Fruit fly (Drosophila melanogaster) whole organism, wandering third instar larva: Measurements from ENCODE around the gene CG33543.

Experiments
- CG32264 ChIP-seq: fragments of 200-800 bp; sonication (Bioruptor generic); optimal IDR thresholded peaks from 2 replicates; lab custom pipeline; 2016; ENCODE audit warnings: missing biosample characterization, missing genetic modification characterization
- CG9705 ChIP-seq: fragments of 200-800 bp; sonication (Bioruptor generic); optimal IDR thresholded peaks from 2 replicates; lab custom pipeline; 2018; ENCODE audit warnings: missing biosample characterization, mild to moderate bottlenecking, missing genetic modification characterization
- CrebA ChIP-seq: fragments of 200-800 bp; sonication (Bioruptor generic); optimal IDR thresholded peaks from 2 replicates; lab custom pipeline; 2016; ENCODE audit warnings: missing biosample characterization, mild to moderate bottlenecking, missing genetic modification characterization, borderline replicate concordance
- Dfd ChIP-seq: fragments of >200 bp; optimal IDR thresholded peaks from 2 replicates; lab custom pipeline; 2017; ENCODE audit warnings: missing biosample characterization, missing genetic modification characterization
- HLH106 ChIP-seq: fragments of 200-800 bp; optimal IDR thresholded peaks from 3 replicates; lab custom pipeline; 2019; ENCODE audit warnings: missing biosample characterization, mild to moderate bottlenecking, missing genetic modification characterization, moderate library complexity
- Hnf4 ChIP-seq: fragments of 200-800 bp; sonication (Bioruptor generic); optimal IDR thresholded peaks from 2 replicates; lab custom pipeline; 2016; ENCODE audit warnings: missing biosample characterization, mild to moderate bottlenecking, missing genetic modification characterization
- Hr78 ChIP-seq: fragments of >200 bp; optimal IDR thresholded peaks from 2 replicates; lab custom pipeline; 2017; ENCODE audit warnings: missing biosample characterization, missing genetic modification characterization
- Hr83 ChIP-seq: fragments of 200-300 bp; sonication (Bioruptor generic); optimal IDR thresholded peaks from 2 replicates; lab custom pipeline; 2016; ENCODE audit warnings: missing biosample characterization, mild to moderate bottlenecking, missing genetic modification characterization, moderate library complexity; ENCODE audit not compliant: poor library complexity, severe bottlenecking
- Jra ChIP-seq: sonication (Bioruptor generic); optimal IDR thresholded peaks from 2 replicates; lab custom pipeline; 2016; ENCODE audit warnings: missing biosample characterization, missing genetic modification characterization
- Mio ChIP-seq: sonication (Bioruptor generic); optimal IDR thresholded peaks from 2 replicates; lab custom pipeline; 2016; ENCODE audit warnings: missing biosample characterization, missing genetic modification characterization
- N ChIP-seq: fragments of >200 bp; optimal IDR thresholded peaks from 2 replicates; lab custom pipeline; 2018; ENCODE audit warnings: missing biosample characterization, missing external identifiers, missing genetic modification characterization
- OdsH ChIP-seq: fragments of 200-800 bp; sonication (Bioruptor generic); optimal IDR thresholded peaks from 2 replicates; lab custom pipeline; 2016; ENCODE audit warnings: missing biosample characterization, mild to moderate bottlenecking, missing genetic modification characterization
- Rel ChIP-seq, 2 experiments: fragments of 200-800 bp; sonication (Bioruptor generic) in 1 of 2; optimal IDR thresholded peaks; 2 replicates in 1 of 2; 3 replicates in 1 of 2; lab custom pipeline; 2016 to 2019; ENCODE audit warnings: mild to moderate bottlenecking in 2 of 2, missing biosample characterization in 2 of 2, missing genetic modification characterization in 2 of 2, moderate library complexity in 1 of 2
- Sp1 ChIP-seq: fragments of 200-800 bp; sonication (Bioruptor generic); optimal IDR thresholded peaks from 3 replicates; lab custom pipeline; 2019; ENCODE audit warnings: missing biosample characterization, mild to moderate bottlenecking, missing genetic modification characterization, moderate library complexity
- br ChIP-seq: fragments of 200-800 bp; sonication (Bioruptor generic); optimal IDR thresholded peaks from 2 replicates; lab custom pipeline; 2016; ENCODE audit warnings: missing biosample characterization, missing genetic modification characterization
- brk ChIP-seq: fragments of 200-800 bp; sonication (Bioruptor generic); optimal IDR thresholded peaks from 2 replicates; lab custom pipeline; 2016; ENCODE audit warnings: missing biosample characterization, mild to moderate bottlenecking, missing genetic modification characterization
- dl ChIP-seq, 2 experiments: fragments of 175-275, 200-275 bp in 1 of 2; fragments of 200-275 bp in 1 of 2; sonication (Bioruptor generic); optimal IDR thresholded peaks; lab custom pipeline; 2018; ENCODE audit warnings: mild to moderate bottlenecking in 2 of 2, missing biosample characterization in 2 of 2, missing genetic modification characterization in 2 of 2, moderate library complexity in 2 of 2; ENCODE audit not compliant: partially characterized antibody in 2 of 2, insufficient read depth in 1 of 2
- dmrt93B ChIP-seq: fragments of 200-800 bp; sonication (Bioruptor generic); optimal IDR thresholded peaks from 2 replicates; lab custom pipeline; 2018; ENCODE audit warnings: missing biosample characterization, mild to moderate bottlenecking, missing genetic modification characterization
- dsf ChIP-seq: sonication (Bioruptor generic); optimal IDR thresholded peaks from 2 replicates; lab custom pipeline; 2016; ENCODE audit warnings: missing biosample characterization, missing genetic modification characterization, borderline replicate concordance
- ey ChIP-seq: fragments of 200-800 bp; sonication (Bioruptor generic); optimal IDR thresholded peaks from 2 replicates; lab custom pipeline; 2016; ENCODE audit warnings: missing biosample characterization, missing genetic modification characterization
- foxo ChIP-seq, 2 experiments: fragments of 200-800 bp; sonication (Bioruptor generic); optimal IDR thresholded peaks; 2 replicates in 1 of 2; 3 replicates in 1 of 2; lab custom pipeline; 2016 to 2017; ENCODE audit warnings: missing biosample characterization in 2 of 2, missing genetic modification characterization in 2 of 2
- fru ChIP-seq: fragments of 200-800 bp; sonication (Bioruptor generic); optimal IDR thresholded peaks from 3 replicates; lab custom pipeline; 2016; ENCODE audit warnings: missing biosample characterization, mild to moderate bottlenecking, missing genetic modification characterization
- h ChIP-seq: fragments of 200-800 bp; sonication (Bioruptor generic); optimal IDR thresholded peaks from 3 replicates; lab custom pipeline; 2016; ENCODE audit warnings: missing biosample characterization, mild to moderate bottlenecking, missing genetic modification characterization
- jim ChIP-seq: fragments of 175-275, 200-325 bp; sonication (Bioruptor generic); optimal IDR thresholded peaks from 2 replicates; lab custom pipeline; 2016; ENCODE audit warnings: missing biosample characterization, mild to moderate bottlenecking, missing genetic modification characterization
- pan ChIP-seq: fragments of >200 bp; optimal IDR thresholded peaks from 2 replicates; lab custom pipeline; 2017
- psq ChIP-seq: fragments of 200-800 bp; sonication (Bioruptor generic); optimal IDR thresholded peaks from 3 replicates; lab custom pipeline; 2017; ENCODE audit warnings: missing biosample characterization, mild to moderate bottlenecking, missing genetic modification characterization, moderate library complexity
- rgr ChIP-seq: fragments of 200-800 bp; sonication (Bioruptor generic); optimal IDR thresholded peaks from 3 replicates; lab custom pipeline; 2016; ENCODE audit warnings: missing biosample characterization, mild to moderate bottlenecking, missing genetic modification characterization
- sage ChIP-seq: fragments of 200-800 bp; sonication (Bioruptor generic); optimal IDR thresholded peaks from 2 replicates; lab custom pipeline; 2016; ENCODE audit warnings: missing biosample characterization, mild to moderate bottlenecking, missing genetic modification characterization
- sv ChIP-seq: fragments of 200-800 bp; sonication (Bioruptor generic); optimal IDR thresholded peaks from 3 replicates; lab custom pipeline; 2016; ENCODE audit warnings: missing biosample characterization, missing genetic modification characterization
- tai ChIP-seq: sonication (Bioruptor generic); optimal IDR thresholded peaks from 2 replicates; lab custom pipeline; 2016; ENCODE audit warnings: missing biosample characterization, missing genetic modification characterization
- usp ChIP-seq: fragments of >200 bp; optimal IDR thresholded peaks from 2 replicates; lab custom pipeline; 2017; ENCODE audit warnings: missing biosample characterization, missing genetic modification characterization
- woc ChIP-seq: sonication (Bioruptor generic); optimal IDR thresholded peaks from 2 replicates; lab custom pipeline; 2016; ENCODE audit warnings: missing biosample characterization, mild to moderate bottlenecking, missing genetic modification characterization

The CG33543 gene

DNA sequence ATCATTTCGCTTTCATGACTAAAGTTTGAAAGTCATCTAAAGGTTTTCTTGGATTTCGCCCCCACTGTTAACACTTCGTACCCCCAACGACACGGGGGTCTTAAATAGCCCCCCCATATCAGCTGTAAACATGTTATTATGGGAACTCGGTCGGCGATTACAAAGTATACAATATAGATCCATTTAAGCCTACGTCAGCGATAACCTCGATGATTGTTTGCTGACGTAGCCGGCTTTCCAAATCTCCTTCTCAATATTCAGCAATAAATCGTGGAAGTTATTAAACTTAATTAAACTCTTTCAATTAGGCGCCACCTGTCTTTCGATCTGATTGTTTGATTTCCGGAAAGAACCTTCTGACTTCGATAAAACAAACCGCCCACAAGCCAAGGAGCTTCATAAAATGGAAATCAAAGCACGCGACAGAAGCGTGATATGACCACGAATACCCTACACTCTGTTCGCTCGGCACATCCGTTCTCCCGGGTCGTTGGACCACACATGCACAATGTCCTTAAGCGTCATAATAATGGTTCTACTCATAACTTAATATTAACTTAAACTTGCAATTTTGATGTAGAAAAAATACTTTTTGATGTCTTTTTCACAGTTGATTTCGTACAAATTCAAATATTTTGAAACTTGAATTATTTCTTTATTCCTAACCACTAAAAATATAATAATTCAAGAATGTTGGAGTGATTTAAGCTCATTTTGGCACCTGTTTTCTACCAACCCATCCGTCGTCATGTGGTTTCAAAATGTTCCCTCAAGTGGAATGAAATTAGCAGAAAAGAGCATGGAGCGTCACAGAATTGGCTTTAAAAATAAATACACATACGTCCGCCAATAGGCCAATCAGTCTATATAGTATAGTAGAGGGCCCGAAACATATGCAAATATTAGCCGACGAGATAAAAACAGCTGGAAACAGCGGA, 19.5 kb downstream of the CG33543 start:
- TF ChIP-seq dmrt93B (GFP tag; lab: Kevin White, UChicago), result peak; percentile 19
- peak; percentile 78 for TF ChIP-seq fru (GFP tag; lab: Kevin White, UChicago)
- TF ChIP-seq psq (GFP tag; lab: Kevin White, UChicago), result peak; percentile 16
- TF ChIP-seq rgr (GFP tag; lab: Kevin White, UChicago), result peak; percentile 70
- TF ChIP-seq usp (GFP tag; lab: Kevin White, UChicago), result no peak
- peak; percentile 79 for TF ChIP-seq h (GFP tag; lab: Kevin White, UChicago)
- TF ChIP-seq CG9705 (GFP tag; lab: Kevin White, UChicago), result peak; percentile 27
- TF ChIP-seq woc, result peak; percentile 72
- peak; percentile 69 for TF ChIP-seq Sp1
- TF ChIP-seq OdsH, result peak; percentile 67
- no peak for TF ChIP-seq Hr78 (GFP tag; lab: Kevin White, UChicago)
- TF ChIP-seq ey (GFP tag; lab: Kevin White, UChicago), result peak; percentile 59
- TF ChIP-seq pan, result no peak
- TF ChIP-seq Rel (GFP tag; optimal IDR thresholded peaks at IDR 0.05; lab: Kevin White, UChicago), result no peak
- peak; percentile 61 for TF ChIP-seq Rel (tag; optimal IDR thresholded peaks at IDR 0.05; lab: Kevin White, UChicago)
- peak; percentile 61 for TF ChIP-seq HLH106 (tag; lab: Kevin White, UChicago)
- peak; percentile 62 for TF ChIP-seq Mio
- peak; percentile 74 for TF ChIP-seq br (GFP tag; lab: Kevin White, UChicago)
- TF ChIP-seq foxo (GFP tag; optimal IDR thresholded peaks at IDR 0.05; lab: Kevin White, UChicago), result peak in 1 of 2 experiments; percentile 78
- peak; percentile 34 for TF ChIP-seq sv (GFP tag; lab: Kevin White, UChicago)
- no peak for TF ChIP-seq N (GFP tag; lab: Kevin White, UChicago)
- peak; percentile 63 for TF ChIP-seq Hr83
- TF ChIP-seq jim (GFP tag; lab: Kevin White, UChicago), result no peak

DNA sequence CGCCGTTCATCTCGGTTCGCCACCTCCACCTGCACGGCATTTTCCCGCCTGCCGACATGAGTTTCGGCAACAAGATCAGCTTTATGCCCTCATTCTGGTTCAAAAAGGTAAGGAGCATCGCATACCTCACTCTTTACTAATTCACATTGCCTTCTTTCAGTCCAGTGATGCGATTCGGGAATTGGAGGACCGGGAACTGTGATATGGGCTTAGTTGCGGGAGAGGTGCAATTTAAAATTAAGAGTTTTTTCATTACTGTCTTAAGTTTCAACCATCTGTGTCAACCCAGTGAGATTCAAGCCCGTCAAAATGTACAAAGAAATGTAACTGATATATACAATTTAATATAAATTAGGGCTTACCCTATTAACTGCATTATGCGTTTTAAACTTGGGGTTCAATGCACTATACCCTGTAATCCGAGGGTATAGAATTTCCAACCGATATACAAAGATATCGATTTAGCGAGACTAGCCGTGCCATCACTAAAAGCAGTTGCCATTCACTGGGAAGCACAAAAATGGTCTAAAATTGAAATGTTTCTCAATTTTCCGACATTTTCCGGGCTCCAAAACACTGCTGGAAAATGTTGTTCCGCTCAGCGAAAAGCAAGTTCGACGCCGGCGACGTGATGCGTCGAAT, 24.3 kb downstream of the CG33543 start, which contains the start of gene CG7289:
Gene CG7289, plus strand, starts transcription at position 492 of the 642 bp plus-strand sequence.
- TF ChIP-seq CrebA (GFP tag; lab: Kevin White, UChicago) (no peak), CG9705 (GFP tag; lab: Kevin White, UChicago) (no peak), usp (GFP tag; lab: Kevin White, UChicago) (no peak), N (GFP tag; lab: Kevin White, UChicago) (no peak), rgr (GFP tag; lab: Kevin White, UChicago) (peak; percentile 15), jim (GFP tag; lab: Kevin White, UChicago) (no peak), dmrt93B (GFP tag; lab: Kevin White, UChicago) (no peak), Hnf4 (no peak), Mio (no peak), woc (no peak), tai (GFP tag; lab: Kevin White, UChicago) (no peak), psq (GFP tag; lab: Kevin White, UChicago) (no peak), Hr83 (peak; percentile 39), sv (GFP tag; lab: Kevin White, UChicago) (peak; percentile 3), Rel (GFP tag; optimal IDR thresholded peaks at IDR 0.05; lab: Kevin White, UChicago) (no peak), Rel (tag; optimal IDR thresholded peaks at IDR 0.05; lab: Kevin White, UChicago) (peak; percentile 68), dsf (GFP tag; lab: Kevin White, UChicago) (no peak), sage (GFP tag; lab: Kevin White, UChicago) (peak; percentile 32), ey (GFP tag; lab: Kevin White, UChicago) (no peak), brk (no peak), foxo (GFP tag; optimal IDR thresholded peaks at IDR 0.05; lab: Kevin White, UChicago) (peak in 1 of 2 experiments; percentile 33), Dfd (GFP tag; lab: Kevin White, UChicago) (no peak), br (GFP tag; lab: Kevin White, UChicago) (peak; percentile 16), h (GFP tag; lab: Kevin White, UChicago) (peak; percentile 18)

DNA sequence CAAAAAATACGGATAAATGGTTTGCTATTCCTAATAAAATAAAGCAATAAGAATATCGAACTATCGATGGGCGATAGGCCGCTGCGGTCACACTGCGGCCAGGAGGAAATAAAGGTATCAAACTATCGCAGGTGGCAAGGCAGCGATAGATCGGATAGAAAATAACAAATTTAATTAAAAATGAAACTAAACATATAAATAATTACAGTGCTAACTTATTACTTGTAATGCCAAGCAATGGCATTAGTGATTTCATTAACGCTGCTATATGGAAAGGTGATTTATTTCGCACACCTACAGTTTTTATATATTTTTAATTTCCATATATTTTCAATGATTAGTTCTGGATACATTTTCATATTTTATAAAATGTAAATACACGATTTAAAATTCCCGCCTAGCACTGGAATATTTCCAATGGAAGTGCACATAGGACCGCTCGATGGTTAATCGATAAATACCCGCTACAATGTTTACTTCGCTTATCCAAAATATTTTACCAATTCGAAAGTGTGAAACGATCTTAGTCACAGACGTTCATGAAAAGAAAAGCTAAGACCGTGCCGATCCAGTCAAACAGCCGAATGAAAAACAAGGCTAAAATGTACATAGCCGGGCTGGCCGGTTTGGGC, 25.3 kb downstream of the CG33543 start, which contains the start of the genes CG15356 and CG15362:
Gene CG15356, minus strand, starts transcription at position 48 of the 632 bp plus-strand sequence.
Gene CG15362, plus strand, starts transcription at position 469 of the 632 bp plus-strand sequence.
- TF ChIP-seq rgr (GFP tag; lab: Kevin White, UChicago), result peak; percentile 6
- TF ChIP-seq fru (GFP tag; lab: Kevin White, UChicago), result peak; percentile 13
- peak; percentile 48 for TF ChIP-seq woc
- TF ChIP-seq foxo (GFP tag; optimal IDR thresholded peaks at IDR 0.05; lab: Kevin White, UChicago), result peak in 1 of 2 experiments; percentile 31
- peak; percentile 25 for TF ChIP-seq Sp1
- TF ChIP-seq HLH106 (tag; lab: Kevin White, UChicago), result peak; percentile 42
- TF ChIP-seq OdsH, result no peak
- no peak for TF ChIP-seq dsf (GFP tag; lab: Kevin White, UChicago)
- no peak for TF ChIP-seq dmrt93B (GFP tag; lab: Kevin White, UChicago)
- no peak for TF ChIP-seq CrebA (GFP tag; lab: Kevin White, UChicago)
- TF ChIP-seq Mio, result no peak
- peak; percentile 14 for TF ChIP-seq CG32264 (GFP tag; lab: Kevin White, UChicago)
- TF ChIP-seq Dfd (GFP tag; lab: Kevin White, UChicago), result no peak
- no peak for TF ChIP-seq jim (GFP tag; lab: Kevin White, UChicago)
- TF ChIP-seq Jra (GFP tag; lab: Kevin White, UChicago), result no peak
- TF ChIP-seq brk, result no peak
- no peak for TF ChIP-seq pan
- TF ChIP-seq sage (GFP tag; lab: Kevin White, UChicago), result peak; percentile 77
- peak; percentile 63 for TF ChIP-seq Hr83
- no peak for TF ChIP-seq dl (GFP tag; optimal IDR thresholded peaks at IDR 0.05; lab: Kevin White, UChicago; ENCODE audit: insufficient read depth in 1 of 2, partially characterized antibody in 2 of 2)
- TF ChIP-seq h (GFP tag; lab: Kevin White, UChicago), result peak; percentile 57
- TF ChIP-seq CG9705 (GFP tag; lab: Kevin White, UChicago), result peak; percentile 39
